Fruit fly (Drosophila melanogaster) whole organism, embryonic: ENCODE results near the gene Dlip1.

Source experiments
- Atf6 ChIP-seq: fragments of 200-800 bp; sonication (Bioruptor generic); IDR thresholded peaks from 2 replicates; pipeline ENCODE4 v1.3.6; 2022; ENCODE audit warnings: missing biosample characterization, missing genetic modification characterization
- Bgb ChIP-seq: fragments of 200-800 bp; sonication (Bioruptor generic); IDR thresholded peaks from 2 replicates; pipeline ENCODE4 v1.3.6; 2022; ENCODE audit warnings: missing biosample characterization, missing genetic modification characterization; ENCODE audit not compliant: partially characterized antibody
- CG10654 ChIP-seq: fragments of 200-800 bp; sonication (Bioruptor generic); optimal IDR thresholded peaks from 2 replicates; lab custom pipeline; 2016; ENCODE audit warnings: missing biosample characterization, missing genetic modification characterization
- CG11456 ChIP-seq: fragments of 200-800 bp; sonication (Bioruptor generic); IDR thresholded peaks from 3 replicates; pipeline ENCODE4 v1.3.6; 2022; ENCODE audit warnings: missing biosample characterization, missing genetic modification characterization
- CG12659 ChIP-seq: fragments of 200-800 bp; sonication (Bioruptor generic); optimal IDR thresholded peaks from 3 replicates; lab custom pipeline; 2017; ENCODE audit warnings: mild to moderate bottlenecking, missing biosample characterization, missing genetic modification reagents, missing genetic modification characterization
- CG12942 ChIP-seq: fragments of 200-800 bp; sonication (Bioruptor generic); optimal IDR thresholded peaks from 3 replicates; lab custom pipeline; 2016; ENCODE audit warnings: missing biosample characterization, missing genetic modification characterization
- CG13424 ChIP-seq: fragments of 200-800 bp; sonication (Bioruptor generic); optimal IDR thresholded peaks from 2 replicates; lab custom pipeline; 2019; ENCODE audit warnings: missing biosample characterization, mild to moderate bottlenecking, missing genetic modification characterization, moderate library complexity
- CG14667 ChIP-seq: fragments of 200-800 bp; sonication (Bioruptor generic); IDR thresholded peaks from 2 replicates; pipeline ENCODE4 v1.3.6; 2022; ENCODE audit warnings: missing biosample characterization, missing genetic modification characterization
- CG15269 ChIP-seq: fragments of 200-800 bp; sonication (Bioruptor generic); optimal IDR thresholded peaks from 2 replicates; lab custom pipeline; 2018; ENCODE audit warnings: missing biosample characterization, mild to moderate bottlenecking, missing genetic modification characterization, moderate library complexity
- CG15479 ChIP-seq: fragments of 200-800 bp; sonication (Bioruptor generic); optimal IDR thresholded peaks from 3 replicates; lab custom pipeline; 2019; ENCODE audit warnings: missing biosample characterization, mild to moderate bottlenecking, missing genetic modification characterization, moderate library complexity
- CG1647 ChIP-seq: fragments of 200-800 bp; sonication (Bioruptor generic); optimal IDR thresholded peaks from 3 replicates; lab custom pipeline; 2016; ENCODE audit warnings: missing biosample characterization, missing genetic modification characterization
- CG17385 ChIP-seq: fragments of 200-800 bp; sonication (Bioruptor generic); optimal IDR thresholded peaks from 3 replicates; lab custom pipeline; 2018; ENCODE audit warnings: missing biosample characterization, mild to moderate bottlenecking, missing genetic modification characterization
- CG17568 ChIP-seq: fragments of 200-800 bp; sonication (Bioruptor generic); optimal IDR thresholded peaks from 2 replicates; lab custom pipeline; 2018; ENCODE audit warnings: missing biosample characterization, mild to moderate bottlenecking, missing genetic modification characterization, moderate library complexity
- CG17829 ChIP-seq: fragments of 200-800 bp; optimal IDR thresholded peaks from 2 replicates; lab custom pipeline; 2019; ENCODE audit warnings: missing biosample characterization, mild to moderate bottlenecking, missing genetic modification characterization, moderate library complexity
- CG18599 ChIP-seq: fragments of 200-800 bp; sonication (Bioruptor generic); optimal IDR thresholded peaks from 3 replicates; lab custom pipeline; 2017; ENCODE audit warnings: missing biosample characterization, missing genetic modification characterization, mild to moderate bottlenecking, moderate library complexity, missing genetic modification reagents
- CG2199 ChIP-seq: fragments of 200-800 bp; sonication (Bioruptor generic); IDR thresholded peaks from 3 replicates; pipeline ENCODE4 v1.3.6; 2022; ENCODE audit warnings: missing biosample characterization, missing genetic modification characterization
- CG30431 ChIP-seq: fragments of 200-800 bp; sonication (Bioruptor generic); optimal IDR thresholded peaks from 2 replicates; lab custom pipeline; 2017; ENCODE audit warnings: missing biosample characterization, missing genetic modification characterization
- CG3163 ChIP-seq: fragments of 200-800 bp; sonication (Bioruptor generic); optimal IDR thresholded peaks from 3 replicates; lab custom pipeline; 2016; ENCODE audit warnings: missing biosample characterization, missing genetic modification characterization
- CG32772 ChIP-seq: fragments of 200-800 bp; sonication (Bioruptor generic); IDR thresholded peaks from 2 replicates; pipeline ENCODE4 v1.3.6; 2022; ENCODE audit warnings: missing biosample characterization, missing genetic modification characterization
- CG4282 ChIP-seq: fragments of 200-800 bp; sonication (Bioruptor generic); optimal IDR thresholded peaks from 2 replicates; lab custom pipeline; 2016; ENCODE audit warnings: missing biosample characterization, missing genetic modification characterization
- CG4707 ChIP-seq: fragments of 200-800 bp; sonication (Bioruptor generic); optimal IDR thresholded peaks from 2 replicates; lab custom pipeline; 2018; ENCODE audit warnings: missing biosample characterization, mild to moderate bottlenecking, missing genetic modification characterization, moderate library complexity
- CG6175 ChIP-seq: fragments of 200-800 bp; sonication (Bioruptor generic); IDR thresholded peaks from 3 replicates; pipeline ENCODE4 v1.3.6; 2022; ENCODE audit warnings: missing biosample characterization, missing genetic modification characterization
- CG6254 ChIP-seq: fragments of 200-800 bp; sonication (Bioruptor generic); optimal IDR thresholded peaks from 3 replicates; lab custom pipeline; 2017; ENCODE audit warnings: mild to moderate bottlenecking, missing biosample characterization, missing genetic modification reagents, missing genetic modification characterization
- CG8089 ChIP-seq: fragments of 200-800 bp; sonication (Bioruptor generic); optimal IDR thresholded peaks from 3 replicates; lab custom pipeline; 2016; ENCODE audit warnings: missing biosample characterization, missing genetic modification characterization
- CG9797 ChIP-seq: fragments of 200-800 bp; sonication (Bioruptor generic); optimal IDR thresholded peaks from 3 replicates; lab custom pipeline; 2018; ENCODE audit warnings: missing biosample characterization, mild to moderate bottlenecking, missing genetic modification characterization
- CHES-1-like ChIP-seq: fragments of 200-800 bp; sonication (Bioruptor generic); optimal IDR thresholded peaks from 2 replicates; lab custom pipeline; 2016; ENCODE audit warnings: missing biosample characterization, missing genetic modification characterization
- Camta ChIP-seq: fragments of 200-800 bp; sonication (Bioruptor generic); optimal IDR thresholded peaks from 2 replicates; lab custom pipeline; 2016; ENCODE audit warnings: missing biosample characterization, missing genetic modification characterization
- Dref ChIP-seq: fragments of 200-800 bp; sonication (Bioruptor generic); IDR thresholded peaks from 2 replicates; pipeline ENCODE4 v1.3.6; 2022; ENCODE audit warnings: missing biosample characterization, missing genetic modification characterization
- Drgx ChIP-seq: fragments of 200-800 bp; sonication (Bioruptor generic); IDR thresholded peaks from 2 replicates; pipeline ENCODE4 v1.3.6; 2022; ENCODE audit warnings: missing biosample characterization, missing genetic modification characterization
- HLH4C ChIP-seq: fragments of 200-800 bp; sonication (Bioruptor generic); IDR thresholded peaks from 3 replicates; pipeline ENCODE4 v1.3.6; 2022; ENCODE audit warnings: missing biosample characterization, missing genetic modification characterization; ENCODE audit not compliant: partially characterized antibody
- Lhr ChIP-seq: fragments of 200-800 bp; sonication (Bioruptor generic); optimal IDR thresholded peaks from 3 replicates; lab custom pipeline; 2017; ENCODE audit warnings: mild to moderate bottlenecking, missing biosample characterization, missing genetic modification reagents, missing genetic modification characterization
- MESR4 ChIP-seq: fragments of 200-800 bp; sonication (Bioruptor generic); optimal IDR thresholded peaks from 2 replicates; lab custom pipeline; 2018; ENCODE audit warnings: missing biosample characterization, mild to moderate bottlenecking, missing genetic modification characterization, moderate library complexity
- Oli ChIP-seq: fragments of 200-800 bp; sonication (Bioruptor generic); optimal IDR thresholded peaks from 2 replicates; lab custom pipeline; 2018; ENCODE audit warnings: missing biosample characterization, mild to moderate bottlenecking, missing genetic modification characterization, moderate library complexity
- PHDP ChIP-seq: fragments of 200-800 bp; sonication (Bioruptor generic); optimal IDR thresholded peaks from 3 replicates; lab custom pipeline; 2018; ENCODE audit warnings: missing biosample characterization, mild to moderate bottlenecking, missing genetic modification characterization, moderate library complexity
- Scr ChIP-seq: fragments of 200-800 bp; sonication (Bioruptor generic); IDR thresholded peaks from 2 replicates; pipeline ENCODE4 v1.3.6; 2022; ENCODE audit warnings: missing biosample characterization, missing genetic modification characterization; ENCODE audit not compliant: partially characterized antibody
- Tbp ChIP-seq: fragments of >200 bp; optimal IDR thresholded peaks from 2 replicates; lab custom pipeline; 2018; ENCODE audit warnings: missing biosample characterization, missing genetic modification characterization
- Trl ChIP-seq, 3 experiments: fragments of >200 bp in 2 of 3; fragments of 200-800 bp in 1 of 3; sonication (Bioruptor generic) in 1 of 3; optimal IDR thresholded peaks; 2 replicates in 1 of 3; 3 replicates in 2 of 3; lab custom pipeline; 2016 to 2017; ENCODE audit warnings: missing biosample characterization in 1 of 3, missing genetic modification characterization in 1 of 3
- ab ChIP-seq: fragments of 200-800 bp; sonication (Bioruptor generic); optimal IDR thresholded peaks from 2 replicates; lab custom pipeline; 2016; ENCODE audit warnings: missing biosample characterization, missing genetic modification characterization
- amos ChIP-seq: fragments of 200-800 bp; sonication (Bioruptor generic); IDR thresholded peaks from 2 replicates; pipeline ENCODE4 v1.3.6; 2022; ENCODE audit warnings: missing biosample characterization, missing genetic modification characterization; ENCODE audit not compliant: partially characterized antibody
- aop ChIP-seq: fragments of 200-800 bp; sonication (Bioruptor generic); IDR thresholded peaks from 2 replicates; pipeline ENCODE4 v1.3.6; 2022; ENCODE audit warnings: missing biosample characterization, missing genetic modification characterization
- crol ChIP-seq: fragments of 200-800 bp; sonication (Bioruptor generic); IDR thresholded peaks from 2 replicates; pipeline ENCODE4 v1.3.6; 2022; ENCODE audit warnings: missing biosample characterization, missing genetic modification characterization
- dpn ChIP-seq, 2 experiments: fragments of 200-800 bp; sonication (Bioruptor generic); optimal IDR thresholded peaks; 3 replicates each; lab custom pipeline; 2016; ENCODE audit warnings: missing biosample characterization in 2 of 2, missing genetic modification characterization in 2 of 2
- gcm2 ChIP-seq: fragments of 200-800 bp; sonication (Bioruptor generic); optimal IDR thresholded peaks from 2 replicates; lab custom pipeline; 2016; ENCODE audit warnings: missing biosample characterization, missing genetic modification characterization
- jing ChIP-seq: fragments of 200-800 bp; sonication (Bioruptor generic); optimal IDR thresholded peaks from 2 replicates; lab custom pipeline; 2018; ENCODE audit warnings: missing biosample characterization, mild to moderate bottlenecking, missing genetic modification characterization
- mam ChIP-seq: fragments of 200-800 bp; sonication (Bioruptor generic); optimal IDR thresholded peaks from 3 replicates; lab custom pipeline; 2016; ENCODE audit warnings: missing biosample characterization, missing genetic modification characterization
- nerfin-1 ChIP-seq: fragments of 200-800 bp; sonication (Bioruptor generic); optimal IDR thresholded peaks from 3 replicates; lab custom pipeline; 2019; ENCODE audit warnings: missing biosample characterization, mild to moderate bottlenecking, missing genetic modification characterization, moderate library complexity
- onecut ChIP-seq: fragments of 200-800 bp; sonication (Bioruptor generic); IDR thresholded peaks from 2 replicates; pipeline ENCODE4 v1.3.6; 2022; ENCODE audit warnings: missing biosample characterization, missing genetic modification characterization
- pita ChIP-seq: fragments of 200-800 bp; sonication (Bioruptor generic); optimal IDR thresholded peaks from 2 replicates; lab custom pipeline; 2017; ENCODE audit warnings: missing biosample characterization, mild to moderate bottlenecking, missing genetic modification characterization
- sens ChIP-seq: fragments of 200-800 bp; sonication (Bioruptor generic); peaks from one replicate; lab custom pipeline; 2016; ENCODE audit warnings: missing biosample characterization, missing genetic modification characterization
- sima ChIP-seq: fragments of 200-800 bp; sonication (Bioruptor generic); optimal IDR thresholded peaks from 2 replicates; lab custom pipeline; 2016; ENCODE audit warnings: missing biosample characterization, missing genetic modification characterization
- ssp ChIP-seq: fragments of 200-800 bp; sonication (Bioruptor generic); IDR thresholded peaks from 2 replicates; pipeline ENCODE4 v1.3.6; 2022; ENCODE audit warnings: missing biosample characterization, missing genetic modification characterization
- stc ChIP-seq: fragments of 200-800 bp; sonication (Bioruptor generic); IDR thresholded peaks from 2 replicates; pipeline ENCODE4 v1.3.6; 2022; ENCODE audit warnings: missing biosample characterization, missing genetic modification characterization

Gene Dlip1

dm6 chrX:9161912-9162311 is 3.5 kb downstream of the Dlip1 start, which contains the start of the genes Zpr1 and CG44532 (continued):
- TF ChIP-seq amos (GFP tag; lab: Robert Waterston, UW) (peak; percentile 74), CG8089 (GFP tag; lab: Kevin White, UChicago) (no peak), Camta (GFP tag; lab: Kevin White, UChicago) (no peak), gcm2 (no peak), jing (GFP tag; lab: Kevin White, UChicago) (no peak), CG15269 (no peak), crol (GFP tag; lab: Robert Waterston, UW) (no peak), CG9797 (peak; percentile 21), dpn (GFP tag; optimal IDR thresholded peaks at IDR 0.05; lab: Kevin White, UChicago) (no peak), CG18599 (GFP tag; lab: Kevin White, UChicago) (no peak), pita (GFP tag; lab: Kevin White, UChicago) (no peak), nerfin-1 (tag; lab: Kevin White, UChicago) (no peak), mam (GFP tag; lab: Kevin White, UChicago) (no peak), PHDP (tag; lab: Kevin White, UChicago) (no peak), CG6175 (GFP tag; lab: Robert Waterston, UW) (no peak), Bgb (peak; percentile 75), Drgx (GFP tag; lab: Robert Waterston, UW) (no peak), Dref (GFP tag; lab: Robert Waterston, UW) (peak; percentile 74), CG30431 (GFP tag; lab: Kevin White, UChicago) (no peak), CG11456 (GFP tag; lab: Robert Waterston, UW) (no peak), CG6254 (no peak), stc (GFP tag; lab: Robert Waterston, UW) (no peak), ab (no peak), sens (GFP tag; lab: Kevin White, UChicago) (no peak), CG14667 (GFP tag; lab: Robert Waterston, UW) (no peak), CG2199 (GFP tag; lab: Robert Waterston, UW) (no peak), CG17829 (no peak), HLH4C (peak; percentile 64; the same call in 2 of the 3 replicates), CG3163 (GFP tag; lab: Kevin White, UChicago) (no peak), Scr (GFP tag; lab: Robert Waterston, UW) (peak; percentile 65), onecut (no peak), CG17385 (GFP tag; lab: Kevin White, UChicago) (no peak), CG17568 (GFP tag; lab: Kevin White, UChicago) (no peak), aop (no peak), CG12659 (no peak), Lhr (GFP tag; lab: Kevin White, UChicago) (no peak), CG13424 (tag; lab: Kevin White, UChicago) (no peak), CG4707 (GFP tag; lab: Kevin White, UChicago) (no peak), CG4282 (GFP tag; lab: Kevin White, UChicago) (no peak), CG15479 (GFP tag; lab: Kevin White, UChicago) (no peak), CG10654 (GFP tag; lab: Kevin White, UChicago) (no peak), CG32772 (GFP tag; lab: Robert Waterston, UW) (no peak), sima (GFP tag; lab: Kevin White, UChicago) (no peak), Oli (tag; lab: Kevin White, UChicago) (no peak), CHES-1-like (GFP tag; lab: Kevin White, UChicago) (no peak), CG12942 (no peak), Trl (optimal IDR thresholded peaks at IDR 0.05; lab: Kevin White, UChicago) (no peak), Trl (GFP tag; optimal IDR thresholded peaks at IDR 0.05; lab: Kevin White, UChicago) (no peak), Atf6 (GFP tag; lab: Robert Waterston, UW) (no peak), CG1647 (GFP tag; lab: Kevin White, UChicago) (no peak), MESR4 (peak; percentile 33), Tbp (GFP tag; lab: Kevin White, UChicago) (no peak), ssp (GFP tag; lab: Robert Waterston, UW) (no peak)
